Comparison of ENCODE assay signal across 5 worm cellular contexts in genomic region chrX:3047224-3047623, ce11.
A peak's percentile ranks its signal among the peaks of the same experiment; 100 is the strongest.
TF ChIP-seq lines count a peak whose summit lies in the region.

No protein-coding gene starts in this region.

TF ChIP-seq in whole organism, L1 larva, 84 proteins besides CTCF, POLR2A, EP300 and RAD21:
- TF ChIP-seq nhr-85 (tag; lab: Kevin White, UChicago): peak; percentile 31
- TF ChIP-seq dsc-1 (tag; optimal IDR thresholded peaks at IDR 0.05; lab: Kevin White, UChicago): no peak
- TF ChIP-seq lir-3 (tag; optimal IDR thresholded peaks at IDR 0.05; lab: Kevin White, UChicago; ENCODE audit: poor library complexity): no peak
- no peak for TF ChIP-seq C04F5.9 (tag; optimal IDR thresholded peaks at IDR 0.05; lab: Kevin White, UChicago)
- TF ChIP-seq fkh-8 (tag; optimal IDR thresholded peaks at IDR 0.05; lab: Kevin White, UChicago): no peak
- no peak for TF ChIP-seq ceh-88 (GFP tag; IDR thresholded peaks at IDR 0.05; lab: Robert Waterston, UW)
TF ChIP-seq in whole organism, L1 larva: peak in this region for 1.

TF ChIP-seq in whole organism, L2 larva, 48 proteins besides CTCF, POLR2A, EP300 and RAD21:
- TF ChIP-seq fos-1 (tag; optimal IDR thresholded peaks at IDR 0.05; lab: Kevin White, UChicago) (peak; percentile 52), F13H6.1 (tag; optimal IDR thresholded peaks at IDR 0.05; lab: Kevin White, UChicago) (no peak)

TF ChIP-seq in whole organism, L3 larva, 47 proteins besides CTCF, POLR2A, EP300 and RAD21:
- TF ChIP-seq nhr-28 (tag; optimal IDR thresholded peaks at IDR 0.05; lab: Kevin White, UChicago): no peak
- TF ChIP-seq snpc-4 (tag; optimal IDR thresholded peaks at IDR 0.05; lab: Kevin White, UChicago): no peak
- no peak for TF ChIP-seq nhr-237 (tag; optimal IDR thresholded peaks at IDR 0.05; lab: Kevin White, UChicago)
- TF ChIP-seq pqm-1 (tag; optimal IDR thresholded peaks at IDR 0.05; lab: Kevin White, UChicago): peak; percentile 34
- TF ChIP-seq nhr-23 (tag; optimal IDR thresholded peaks at IDR 0.05; lab: Kevin White, UChicago): no peak
- TF ChIP-seq elt-2 (tag; optimal IDR thresholded peaks at IDR 0.05; lab: Kevin White, UChicago): peak; percentile 36
- TF ChIP-seq ceh-28 (tag; optimal IDR thresholded peaks at IDR 0.05; lab: Kevin White, UChicago): no peak
- TF ChIP-seq egl-5 (tag; optimal IDR thresholded peaks at IDR 0.05; lab: Kevin White, UChicago): no peak
- TF ChIP-seq ceh-16 (tag; optimal IDR thresholded peaks at IDR 0.05; lab: Kevin White, UChicago): no peak
- TF ChIP-seq nhr-12 (tag; optimal IDR thresholded peaks at IDR 0.05; lab: Kevin White, UChicago): no peak
- no peak for TF ChIP-seq sea-2 (GFP tag; optimal IDR thresholded peaks at IDR 0.05; lab: Kevin White, UChicago)
- TF ChIP-seq egl-27 (tag; optimal IDR thresholded peaks at IDR 0.05; lab: Kevin White, UChicago): no peak
- no peak for TF ChIP-seq lsy-12 (tag; optimal IDR thresholded peaks at IDR 0.05; lab: Kevin White, UChicago)

TF ChIP-seq in whole organism, L4 larva, 104 proteins besides CTCF, POLR2A, EP300 and RAD21:
- TF ChIP-seq zag-1 (tag; optimal IDR thresholded peaks at IDR 0.05; lab: Kevin White, UChicago) (no peak), snpc-1.2 (GFP tag; IDR thresholded peaks at IDR 0.05; lab: Robert Waterston, UW) (no peak), ceh-28 (tag; optimal IDR thresholded peaks at IDR 0.05; lab: Kevin White, UChicago) (no peak), dmd-6 (GFP tag; IDR thresholded peaks at IDR 0.05; lab: Robert Waterston, UW) (peak; percentile 40; the same call in 1 of the 2 replicates), skn-1 (tag; optimal IDR thresholded peaks at IDR 0.05; lab: Kevin White, UChicago) (no peak), Y75B8A.6 (GFP tag; IDR thresholded peaks at IDR 0.05; lab: Robert Waterston, UW) (no peak), nhr-102 (tag; optimal IDR thresholded peaks at IDR 0.05; lab: Kevin White, UChicago) (no peak), zip-2 (tag; optimal IDR thresholded peaks at IDR 0.05; lab: Kevin White, UChicago) (no peak), ces-1 (GFP tag; optimal IDR thresholded peaks at IDR 0.05; lab: Kevin White, UChicago) (no peak), F37D6.2 (tag; optimal IDR thresholded peaks at IDR 0.05; lab: Kevin White, UChicago) (no peak), daf-16 (GFP tag; optimal IDR thresholded peaks at IDR 0.05; lab: Kevin White, UChicago) (no peak), daf-16 (tag; optimal IDR thresholded peaks at IDR 0.05; lab: Kevin White, UChicago) (peak; percentile 4), aha-1 (tag; lab: Kevin White, UChicago) (peak; percentile 25), nhr-41 (GFP tag; IDR thresholded peaks at IDR 0.05; lab: Robert Waterston, UW) (no peak), mdl-1 (tag; optimal IDR thresholded peaks at IDR 0.05; lab: Kevin White, UChicago) (no peak), hmg-1.1 (GFP tag; IDR thresholded peaks at IDR 0.05; lab: Robert Waterston, UW) (no peak), pha-4 (GFP tag; IDR thresholded peaks at IDR 0.05; lab: Robert Waterston, UW) (no peak), pha-4 (tag; optimal IDR thresholded peaks at IDR 0.05; lab: Kevin White, UChicago) (no peak), R02D3.7 (tag; optimal IDR thresholded peaks at IDR 0.05; lab: Kevin White, UChicago) (no peak), vab-7 (GFP tag; IDR thresholded peaks at IDR 0.05; lab: Robert Waterston, UW) (no peak), hlh-30 (tag; optimal IDR thresholded peaks at IDR 0.05; lab: Kevin White, UChicago; ENCODE audit: insufficient read depth) (no peak), unc-130 (GFP tag; optimal IDR thresholded peaks at IDR 0.05; lab: Kevin White, UChicago) (no peak), T20F7.1 (GFP tag; optimal IDR thresholded peaks at IDR 0.05; lab: Kevin White, UChicago) (no peak), nhr-6 (tag; optimal IDR thresholded peaks at IDR 0.05; lab: Kevin White, UChicago) (no peak), ZK337.2 (GFP tag; IDR thresholded peaks at IDR 0.05; lab: Robert Waterston, UW) (no peak), lin-1 (GFP tag; IDR thresholded peaks at IDR 0.05; lab: Robert Waterston, UW) (no peak), rbr-2 (tag; optimal IDR thresholded peaks at IDR 0.05; lab: Kevin White, UChicago) (no peak), ceh-62 (tag; optimal IDR thresholded peaks at IDR 0.05; lab: Kevin White, UChicago) (no peak), madf-9 (GFP tag; conservative IDR thresholded peaks at IDR 0.05; lab: Robert Waterston, UW) (no peak), pqm-1 (tag; optimal IDR thresholded peaks at IDR 0.05; lab: Kevin White, UChicago) (peak; percentile 28), saeg-2 (GFP tag; IDR thresholded peaks at IDR 0.05; lab: Robert Waterston, UW) (no peak), Y5F2A.4 (GFP tag; optimal IDR thresholded peaks at IDR 0.05; lab: Kevin White, UChicago) (no peak), spr-1 (tag; optimal IDR thresholded peaks at IDR 0.05; lab: Kevin White, UChicago) (no peak), ctbp-1 (GFP tag; IDR thresholded peaks at IDR 0.05; lab: Robert Waterston, UW) (no peak), ceh-44 (GFP tag; IDR thresholded peaks at IDR 0.05; lab: Robert Waterston, UW) (no peak)

TF ChIP-seq in whole organism, young adult, 124 proteins besides CTCF, POLR2A, EP300 and RAD21:
- TF ChIP-seq nhr-80 (tag; optimal IDR thresholded peaks at IDR 0.05; lab: Kevin White, UChicago) (peak; percentile 53), ZK185.1 (tag; optimal IDR thresholded peaks at IDR 0.05; lab: Kevin White, UChicago; ENCODE audit: poor library complexity, severe bottlenecking) (no peak), dox-1 (GFP tag; IDR thresholded peaks at IDR 0.05; lab: Robert Waterston, UW) (0 out of 2 replicates have a peak, but pooled peaks have one; percentile 30), lin-26 (GFP tag; IDR thresholded peaks at IDR 0.05; lab: Robert Waterston, UW) (no peak)
